Worm (Caenorhabditis elegans) whole organism, L1 larva: ENCODE data around the gene dsc-4.
A peak's percentile ranks its signal among the peaks of the same experiment; 100 is the strongest.

ENCODE experiments used
- C04F5.9 ChIP-seq: sonication (generic microtip); optimal IDR thresholded peaks from 2 replicates; lab custom pipeline; 2016; ENCODE audit warnings: missing genetic modification characterization, missing compliant biosample characterization
- Y116A8C.19 ChIP-seq: sonication (generic microtip); optimal IDR thresholded peaks from 2 replicates; lab custom pipeline; 2016; ENCODE audit warnings: missing compliant biosample characterization, missing genetic modification characterization, borderline replicate concordance
- aha-1 ChIP-seq: fragments of 150-350 bp; optimal IDR thresholded peaks from 2 replicates; lab custom pipeline; 2014; ENCODE audit warnings: missing biosample characterization, missing genetic modification characterization
- alr-1 ChIP-seq: fragments of 200-800 bp; sonication (Bioruptor generic); optimal IDR thresholded peaks from 2 replicates; lab custom pipeline; 2018; ENCODE audit warnings: borderline replicate concordance, mild to moderate bottlenecking, missing genetic modification characterization, missing compliant biosample characterization
- ama-1 ChIP-seq: fragments of 150-350 bp; optimal IDR thresholded peaks from 2 replicates; lab custom pipeline; 2014
- ceh-8 ChIP-seq: fragments of 200-800 bp; sonication (Bioruptor generic); optimal IDR thresholded peaks from 2 replicates; lab custom pipeline; 2018; ENCODE audit warnings: mild to moderate bottlenecking, missing genetic modification characterization, moderate library complexity, missing compliant biosample characterization
- ceh-90 ChIP-seq: sonication (generic microtip); optimal IDR thresholded peaks from 2 replicates; lab custom pipeline; 2016; ENCODE audit warnings: missing genetic modification characterization, missing compliant biosample characterization
- efl-1 ChIP-seq, 4 experiments: fragments of 150-350 bp; optimal IDR thresholded peaks in 3 of 4; peaks in 1 of 4; 1 replicate in 1 of 4; 2 replicates in 3 of 4; lab custom pipeline; 2014; ENCODE audit warnings: missing biosample characterization in 2 of 4, missing genetic modification characterization in 2 of 4, missing genetic modification reagents in 2 of 4
- egl-27 ChIP-seq, 2 experiments: fragments of 150-350 bp in 1 of 2; sonication (generic microtip); optimal IDR thresholded peaks; 3 replicates each; lab custom pipeline; 2017 to 2018; ENCODE audit warnings: missing biosample characterization in 2 of 2, missing genetic modification characterization in 2 of 2, missing genetic modification reagents in 2 of 2
- elt-3 ChIP-seq, 6 experiments: fragments of 150-350 bp in 1 of 6; sonication (generic microtip); optimal IDR thresholded peaks; 2 replicates each; lab custom pipeline; 2017 to 2018; ENCODE audit warnings: missing biosample characterization in 6 of 6, missing genetic modification characterization in 6 of 6, inconsistent platforms in 1 of 6
- fkh-4 ChIP-seq: sonication (generic microtip); optimal IDR thresholded peaks from 2 replicates; lab custom pipeline; 2016; ENCODE audit warnings: missing compliant biosample characterization, missing genetic modification characterization, borderline replicate concordance
- hlh-4 ChIP-seq: sonication (generic microtip); optimal IDR thresholded peaks from 2 replicates; lab custom pipeline; 2016; ENCODE audit warnings: mild to moderate bottlenecking, missing genetic modification characterization, missing compliant biosample characterization
- irx-1 ChIP-seq: sonication (generic microtip); optimal IDR thresholded peaks from 2 replicates; lab custom pipeline; 2016; ENCODE audit warnings: missing genetic modification characterization, missing compliant biosample characterization
- lin-15B ChIP-seq: fragments of 150-350 bp; sonication (generic microtip); optimal IDR thresholded peaks from 3 replicates; lab custom pipeline; 2014; ENCODE audit warnings: missing biosample characterization, missing genetic modification characterization
- lin-39 ChIP-seq: fragments of 150-350 bp; optimal IDR thresholded peaks from 2 replicates; lab custom pipeline; 2014; ENCODE audit warnings: missing biosample characterization, missing genetic modification reagents, missing genetic modification characterization
- lsy-2 ChIP-seq, 2 experiments: fragments of 150-350 bp; optimal IDR thresholded peaks; 2 replicates each; lab custom pipeline; 2014; ENCODE audit warnings: missing biosample characterization in 2 of 2, missing genetic modification characterization in 2 of 2
- mab-9 ChIP-seq: fragments of 200-800 bp; sonication (Bioruptor generic); IDR thresholded peaks from 2 replicates; pipeline ENCODE4 v1.3.6; 2022; ENCODE audit warnings: missing genetic modification reagents, missing genetic modification characterization, missing compliant biosample characterization
- mep-1 ChIP-seq: fragments of 150-350 bp; optimal IDR thresholded peaks from 2 replicates; lab custom pipeline; 2014; ENCODE audit warnings: missing biosample characterization, missing genetic modification characterization
- nhr-11 ChIP-seq: fragments of 150-350 bp; optimal IDR thresholded peaks from 2 replicates; lab custom pipeline; 2014; ENCODE audit warnings: missing biosample characterization, missing genetic modification characterization
- nhr-12 ChIP-seq: sonication (generic microtip); optimal IDR thresholded peaks from 2 replicates; lab custom pipeline; 2017; ENCODE audit warnings: missing biosample characterization, missing genetic modification characterization
- nhr-47 ChIP-seq: sonication (generic microtip); optimal IDR thresholded peaks from 2 replicates; lab custom pipeline; 2016; ENCODE audit warnings: mild to moderate bottlenecking, missing genetic modification characterization, moderate library complexity, missing compliant biosample characterization
- nhr-76 ChIP-seq: sonication (generic microtip); optimal IDR thresholded peaks from 2 replicates; lab custom pipeline; 2017; ENCODE audit warnings: missing biosample characterization, missing genetic modification characterization
- nhr-77 ChIP-seq: fragments of 150-350 bp; optimal IDR thresholded peaks from 2 replicates; lab custom pipeline; 2014; ENCODE audit warnings: missing biosample characterization, missing genetic modification characterization
- nhr-85 ChIP-seq: sonication (generic microtip); peaks from one replicate; lab custom pipeline; 2016; ENCODE audit warnings: missing genetic modification characterization, inconsistent platforms, missing compliant biosample characterization
- nhr-90 ChIP-seq: sonication (generic microtip); optimal IDR thresholded peaks from 2 replicates; lab custom pipeline; 2016; ENCODE audit warnings: mild to moderate bottlenecking, missing genetic modification characterization, missing compliant biosample characterization; ENCODE audit not compliant: poor library complexity
- pag-3 ChIP-seq: sonication (generic microtip); optimal IDR thresholded peaks from 2 replicates; lab custom pipeline; 2017; ENCODE audit warnings: missing genetic modification characterization, mild to moderate bottlenecking, missing compliant biosample characterization, antibody characterized with exemption, borderline replicate concordance; ENCODE audit not compliant: insufficient read depth
- pqm-1 ChIP-seq: sonication (generic microtip); optimal IDR thresholded peaks from 3 replicates; lab custom pipeline; 2017; ENCODE audit warnings: missing biosample characterization, missing genetic modification characterization
- rnt-1 ChIP-seq: sonication (generic microtip); optimal IDR thresholded peaks from 2 replicates; lab custom pipeline; 2016; ENCODE audit warnings: mild to moderate bottlenecking, missing genetic modification characterization, moderate library complexity, missing compliant biosample characterization
- sptf-1 ChIP-seq: fragments of 150-350 bp; optimal IDR thresholded peaks from 2 replicates; lab custom pipeline; 2014; ENCODE audit warnings: missing biosample characterization, missing genetic modification characterization
- swsn-7 ChIP-seq: sonication (generic microtip); optimal IDR thresholded peaks from 2 replicates; lab custom pipeline; 2016; ENCODE audit warnings: missing genetic modification characterization, missing compliant biosample characterization
- tlp-1 ChIP-seq: fragments of 150-350 bp; optimal IDR thresholded peaks from 2 replicates; lab custom pipeline; 2014; ENCODE audit warnings: missing biosample characterization, missing genetic modification characterization
- unc-130 ChIP-seq: fragments of 150-350 bp; optimal IDR thresholded peaks from 2 replicates; lab custom pipeline; 2017; ENCODE audit warnings: missing biosample characterization, missing genetic modification characterization, inconsistent platforms
- unc-30 ChIP-seq: sonication (generic microtip); optimal IDR thresholded peaks from 2 replicates; lab custom pipeline; 2017; ENCODE audit warnings: missing biosample characterization, missing genetic modification characterization
- unc-86 ChIP-seq: sonication (generic microtip); optimal IDR thresholded peaks from 2 replicates; lab custom pipeline; 2016; ENCODE audit warnings: missing genetic modification characterization, missing compliant biosample characterization
- vab-15 ChIP-seq: sonication (generic microtip); optimal IDR thresholded peaks from 2 replicates; lab custom pipeline; 2017; ENCODE audit warnings: missing genotype, mild to moderate bottlenecking, missing genetic modification characterization, missing compliant biosample characterization
- xbp-1 ChIP-seq: sonication (generic microtip); optimal IDR thresholded peaks from 2 replicates; lab custom pipeline; 2016; ENCODE audit warnings: missing genetic modification characterization, missing compliant biosample characterization
- zag-1 ChIP-seq: fragments of 150-350 bp; optimal IDR thresholded peaks from 2 replicates; lab custom pipeline; 2014; ENCODE audit warnings: missing biosample characterization, missing genetic modification characterization
- zip-4 ChIP-seq: fragments of 200-800 bp; sonication (Bioruptor generic); optimal IDR thresholded peaks from 2 replicates; lab custom pipeline; 2018; ENCODE audit warnings: mild to moderate bottlenecking, missing genetic modification characterization, moderate library complexity, missing compliant biosample characterization
- ztf-4 ChIP-seq: fragments of 150-350 bp; optimal IDR thresholded peaks from 2 replicates; lab custom pipeline; 2014; ENCODE audit warnings: missing biosample characterization, missing genetic modification characterization

dsc-4 gene

DNA sequence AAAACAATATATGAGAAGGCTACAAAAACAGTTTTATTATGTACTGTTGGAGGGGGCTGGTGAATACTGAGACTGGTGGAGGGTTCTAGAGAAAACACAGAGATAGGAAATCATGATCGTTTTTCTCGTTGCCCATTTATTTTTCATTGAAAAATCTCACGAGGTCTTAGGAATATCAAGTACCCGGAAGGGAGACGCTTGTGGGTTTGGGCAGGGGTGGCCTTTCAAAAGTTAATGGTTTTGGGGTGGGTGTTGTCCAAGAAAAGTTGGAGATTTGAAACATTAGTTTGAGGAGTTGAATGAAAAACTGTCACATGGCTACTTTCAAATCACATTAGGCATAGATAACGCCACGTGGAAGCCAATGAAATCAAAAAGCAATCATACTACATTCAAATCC is 25.6 kb downstream of the dsc-4 start (continued):
- no peak for TF ChIP-seq ama-1 (lab: Kevin White, UChicago)
- no peak for TF ChIP-seq aha-1 (tag; lab: Kevin White, UChicago)
- no peak for TF ChIP-seq nhr-76 (tag; lab: Kevin White, UChicago)
- TF ChIP-seq Y116A8C.19 (tag; lab: Kevin White, UChicago): no peak
- TF ChIP-seq zip-4: no peak
- TF ChIP-seq efl-1 (optimal IDR thresholded peaks at IDR 0.05; lab: Kevin White, UChicago): no peak
- no peak for TF ChIP-seq efl-1 (GFP tag; optimal IDR thresholded peaks at IDR 0.05 in 1 of 2; lab: Kevin White, UChicago)
- TF ChIP-seq C04F5.9 (tag; lab: Kevin White, UChicago): no peak
- TF ChIP-seq pag-3 (tag; lab: Kevin White, UChicago): no peak
- TF ChIP-seq rnt-1: no peak
- TF ChIP-seq lin-39 (tag; lab: Kevin White, UChicago): no peak
- no peak for TF ChIP-seq nhr-12 (tag; lab: Kevin White, UChicago)
- no peak for TF ChIP-seq egl-27 (tag; optimal IDR thresholded peaks at IDR 0.05; lab: Kevin White, UChicago)
- TF ChIP-seq irx-1: no peak
- no peak for TF ChIP-seq sptf-1 (tag; lab: Kevin White, UChicago)
- no peak for TF ChIP-seq nhr-77 (tag; lab: Kevin White, UChicago)
- no peak for TF ChIP-seq hlh-4
- TF ChIP-seq unc-130 (tag; lab: Kevin White, UChicago): no peak
- TF ChIP-seq elt-3 (tag; optimal IDR thresholded peaks at IDR 0.05; lab: Kevin White, UChicago): peak in 2 of 6 experiments; percentile 37 to 46
- no peak for TF ChIP-seq xbp-1
- TF ChIP-seq fkh-4 (tag; lab: Kevin White, UChicago): no peak
- TF ChIP-seq ztf-4 (tag; lab: Kevin White, UChicago): no peak
- TF ChIP-seq zag-1 (tag; lab: Kevin White, UChicago): no peak
- TF ChIP-seq alr-1: no peak
- no peak for TF ChIP-seq mab-9
- no peak for TF ChIP-seq ceh-90 (tag; lab: Kevin White, UChicago)
- TF ChIP-seq swsn-7 (tag; lab: Kevin White, UChicago): no peak
- no peak for TF ChIP-seq vab-15 (tag; lab: Kevin White, UChicago)
- no peak for TF ChIP-seq nhr-11 (tag; lab: Kevin White, UChicago)
- no peak for TF ChIP-seq mep-1 (tag; lab: Kevin White, UChicago)
- no peak for TF ChIP-seq tlp-1 (tag; lab: Kevin White, UChicago)

DNA sequence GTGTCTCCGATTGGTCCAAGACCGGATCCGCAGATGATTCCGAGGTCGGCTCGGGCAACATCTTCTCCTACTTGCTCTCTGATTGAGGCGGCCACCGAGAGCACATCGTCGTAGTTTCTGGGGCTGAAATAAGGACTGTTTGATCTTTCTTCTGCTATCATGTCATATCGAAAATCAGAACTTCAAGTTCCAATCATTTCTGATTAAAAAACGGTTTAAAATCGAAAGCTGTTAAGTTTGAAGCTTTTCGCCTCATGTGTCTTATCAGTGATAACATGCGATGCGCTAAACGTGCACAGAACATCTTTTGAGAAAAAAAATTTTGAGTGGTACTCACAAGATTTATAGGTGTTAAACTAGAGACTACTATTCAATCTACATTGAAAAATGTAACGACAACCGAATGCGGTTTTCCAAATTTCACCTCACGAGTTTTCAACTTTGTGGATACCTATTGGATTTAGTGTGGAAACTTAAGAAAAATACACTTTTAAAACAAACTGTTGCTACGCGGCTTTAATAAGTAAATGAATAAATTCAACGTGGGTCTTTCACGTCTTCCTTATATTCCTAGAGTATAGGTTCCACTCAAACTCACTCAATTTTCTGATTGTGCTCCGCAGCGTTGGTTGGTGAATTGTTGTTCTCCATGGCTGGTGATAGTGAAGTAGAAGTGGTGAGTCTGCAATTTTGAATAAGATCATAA is 26.2 kb downstream of the dsc-4 start:
- no peak for TF ChIP-seq nhr-90
- no peak for TF ChIP-seq lsy-2 (tag; optimal IDR thresholded peaks at IDR 0.05; lab: Kevin White, UChicago)
- no peak for TF ChIP-seq unc-30 (tag; lab: Kevin White, UChicago)
- no peak for TF ChIP-seq lin-15B (tag; lab: Kevin White, UChicago)
- TF ChIP-seq pqm-1: no peak
- no peak for TF ChIP-seq unc-86 (tag; lab: Kevin White, UChicago)
- no peak for TF ChIP-seq C04F5.9 (tag; lab: Kevin White, UChicago)
- TF ChIP-seq nhr-85: peak; percentile 51
- no peak for TF ChIP-seq aha-1 (tag; lab: Kevin White, UChicago)
- TF ChIP-seq ceh-8 (GFP tag; lab: Kevin White, UChicago): no peak
- TF ChIP-seq nhr-12 (tag; lab: Kevin White, UChicago): no peak
- TF ChIP-seq nhr-47 (tag; lab: Kevin White, UChicago): no peak
- TF ChIP-seq lin-39 (tag; lab: Kevin White, UChicago): no peak
- no peak for TF ChIP-seq nhr-77 (tag; lab: Kevin White, UChicago)
- TF ChIP-seq efl-1 (optimal IDR thresholded peaks at IDR 0.05; lab: Kevin White, UChicago): no peak
- TF ChIP-seq efl-1 (GFP tag; optimal IDR thresholded peaks at IDR 0.05 in 1 of 2; lab: Kevin White, UChicago): peak in 1 of 2 experiments; percentile 93
